Worm (Caenorhabditis elegans): ENCODE measurements around the gene F54E2.1.

The F54E2.1 gene

DNA sequence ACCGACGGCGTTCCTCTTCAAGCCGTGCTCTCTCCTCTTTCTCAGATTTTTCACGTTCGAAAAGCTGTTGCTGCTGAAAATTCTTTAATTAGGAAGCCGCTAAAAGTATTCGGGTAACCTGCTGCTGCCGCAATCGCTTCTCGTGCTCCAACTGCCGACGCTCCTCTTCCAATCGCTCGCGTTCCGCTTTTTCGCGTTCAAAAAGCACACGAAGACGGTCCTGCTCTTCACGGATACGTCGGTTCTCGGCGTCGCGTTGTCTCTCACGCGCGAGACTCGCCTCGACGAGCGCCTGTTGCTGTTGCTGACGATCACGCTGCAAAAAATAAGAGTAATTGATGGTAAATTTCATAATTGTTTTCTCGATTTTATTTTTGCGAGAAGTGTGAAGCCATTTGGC is 9.5 kb upstream of the F54E2.1 start:
- TF ChIP-seq C34F6.9 (tag; optimal IDR thresholded peaks at IDR 0.05), result no peak
- TF ChIP-seq nhr-11 (tag; optimal IDR thresholded peaks at IDR 0.05), result no peak
- no peak for TF ChIP-seq nhr-6 (tag; optimal IDR thresholded peaks at IDR 0.05)
- no peak for TF ChIP-seq mdl-1 (tag; optimal IDR thresholded peaks at IDR 0.05)
- no peak for TF ChIP-seq nhr-10 (tag; optimal IDR thresholded peaks at IDR 0.05)
- no peak for TF ChIP-seq F13H6.1 (tag; optimal IDR thresholded peaks at IDR 0.05)
- TF ChIP-seq unc-39 (tag; optimal IDR thresholded peaks at IDR 0.05), result no peak
- TF ChIP-seq ZK546.5 (tag; optimal IDR thresholded peaks at IDR 0.05), result no peak
- TF ChIP-seq nhr-237 (tag; optimal IDR thresholded peaks at IDR 0.05), result no peak
- TF ChIP-seq lsy-2 (tag; optimal IDR thresholded peaks at IDR 0.05), result no peak
- TF ChIP-seq lin-11 (tag; optimal IDR thresholded peaks at IDR 0.05), result no peak
- no peak for TF ChIP-seq mbf-1 (tag; optimal IDR thresholded peaks at IDR 0.05)
- no peak for TF ChIP-seq sma-3 (GFP tag; optimal IDR thresholded peaks at IDR 0.05)
- no peak for TF ChIP-seq nhr-23 (tag; optimal IDR thresholded peaks at IDR 0.05)
- no peak for TF ChIP-seq mab-5 (tag; optimal IDR thresholded peaks at IDR 0.05)
- TF ChIP-seq ztf-1 (GFP tag; conservative IDR thresholded peaks at IDR 0.05), result no peak

DNA sequence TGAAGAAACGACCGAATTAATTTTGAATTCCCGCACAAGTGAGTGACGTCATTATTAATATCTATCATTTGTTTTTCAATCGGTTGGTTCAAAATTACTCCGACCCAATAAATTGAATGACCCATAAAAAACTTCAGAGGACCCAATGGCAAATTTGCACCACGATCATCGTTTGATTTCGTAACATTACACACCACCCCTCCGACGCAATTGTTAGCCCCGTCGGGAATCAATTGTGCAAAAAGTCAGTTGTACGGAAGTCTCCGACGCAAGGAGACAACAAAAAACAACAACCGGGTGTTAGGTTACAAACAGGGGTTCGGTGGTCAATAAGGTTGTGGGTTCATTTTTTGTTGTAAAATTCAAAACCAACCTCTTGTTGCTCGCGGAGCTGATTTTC is 8.2 kb upstream of the F54E2.1 start:
- TF ChIP-seq nhr-129 (tag; optimal IDR thresholded peaks at IDR 0.05) (peak; percentile 43), F13H6.1 (tag; optimal IDR thresholded peaks at IDR 0.05) (no peak)

DNA sequence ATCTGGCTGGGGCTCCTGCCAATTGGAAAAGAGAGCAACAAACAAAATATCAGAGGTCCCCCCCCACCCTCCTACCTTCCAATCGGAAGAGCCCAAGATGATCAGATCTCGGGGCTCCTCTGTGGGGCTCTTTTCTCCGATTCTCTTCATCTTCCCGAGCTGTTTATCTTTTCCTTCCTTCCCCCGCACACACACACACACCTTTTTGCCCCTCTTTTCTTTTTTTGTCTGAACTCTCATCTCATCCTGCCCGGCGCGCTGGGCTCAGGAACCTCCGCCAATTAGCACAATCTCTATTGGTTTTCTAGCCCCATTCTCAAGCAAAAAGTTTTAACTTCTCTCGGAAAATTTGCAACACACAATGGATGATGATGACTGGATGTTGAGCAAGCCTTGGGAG is 6.9 kb upstream of the F54E2.1 start:
- no peak for TF ChIP-seq crh-2 (tag; optimal IDR thresholded peaks at IDR 0.05)
- TF ChIP-seq lin-39 (tag; optimal IDR thresholded peaks at IDR 0.05), result no peak
- no peak for TF ChIP-seq elt-3 (tag; optimal IDR thresholded peaks at IDR 0.05)
- TF ChIP-seq alr-1 (tag; optimal IDR thresholded peaks at IDR 0.05), result no peak
- TF ChIP-seq sma-3 (GFP tag; optimal IDR thresholded peaks at IDR 0.05), result no peak
- no peak for TF ChIP-seq sma-9 (GFP tag; optimal IDR thresholded peaks at IDR 0.05)
- TF ChIP-seq sma-9 (tag; optimal IDR thresholded peaks at IDR 0.05), result no peak
- TF ChIP-seq Y55F3AM.14 (GFP tag; optimal IDR thresholded peaks at IDR 0.05), result no peak
- no peak for TF ChIP-seq skn-1 (tag; optimal IDR thresholded peaks at IDR 0.05)

DNA sequence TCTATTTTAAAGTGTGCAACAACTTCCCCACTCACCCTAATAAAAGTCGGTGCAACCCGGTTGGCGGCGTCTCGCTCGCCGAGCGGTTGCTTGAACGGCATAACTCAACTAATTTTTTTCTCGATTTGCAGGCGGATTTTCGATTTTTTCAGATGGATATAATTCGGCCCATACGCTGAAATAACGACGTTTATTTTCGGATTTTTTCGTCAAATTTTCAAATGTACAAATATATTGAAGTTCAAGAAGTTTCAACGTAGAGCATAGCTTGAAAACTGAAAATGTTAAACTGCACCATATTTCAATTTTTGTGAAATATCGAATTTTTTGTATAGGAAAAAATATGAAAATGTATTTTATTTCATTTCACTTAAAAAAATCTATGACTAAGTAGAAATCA is 2.4 kb upstream of the F54E2.1 start, which contains the start of gene ketn-1:
ketn-1 (minus strand) TSS at position 101 of the 400 bp plus-strand sequence.
- no peak for TF ChIP-seq nhr-23 (tag; optimal IDR thresholded peaks at IDR 0.05)
- no peak for TF ChIP-seq dmd-4 (tag; optimal IDR thresholded peaks at IDR 0.05)
- no peak for TF ChIP-seq nhr-129 (tag; optimal IDR thresholded peaks at IDR 0.05)
- no peak for TF ChIP-seq ztf-4 (tag; optimal IDR thresholded peaks at IDR 0.05)
- TF ChIP-seq ztf-11 (tag; optimal IDR thresholded peaks at IDR 0.05), result no peak
- no peak for TF ChIP-seq ZK546.5 (tag; optimal IDR thresholded peaks at IDR 0.05)
- no peak for TF ChIP-seq sma-9 (GFP tag; optimal IDR thresholded peaks at IDR 0.05)
- TF ChIP-seq sma-9 (tag; optimal IDR thresholded peaks at IDR 0.05), result no peak
- no peak for TF ChIP-seq ama-1 (optimal IDR thresholded peaks at IDR 0.05)
- TF ChIP-seq mdl-1 (tag; optimal IDR thresholded peaks at IDR 0.05), result no peak
- no peak for TF ChIP-seq elt-3 (tag; optimal IDR thresholded peaks at IDR 0.05)
- TF ChIP-seq fos-1 (tag; optimal IDR thresholded peaks at IDR 0.05), result no peak
- no peak for TF ChIP-seq R02D3.7 (tag; optimal IDR thresholded peaks at IDR 0.05)
- no peak for TF ChIP-seq lsy-2 (tag; optimal IDR thresholded peaks at IDR 0.05)
- TF ChIP-seq nhr-10 (tag; optimal IDR thresholded peaks at IDR 0.05), result no peak

DNA sequence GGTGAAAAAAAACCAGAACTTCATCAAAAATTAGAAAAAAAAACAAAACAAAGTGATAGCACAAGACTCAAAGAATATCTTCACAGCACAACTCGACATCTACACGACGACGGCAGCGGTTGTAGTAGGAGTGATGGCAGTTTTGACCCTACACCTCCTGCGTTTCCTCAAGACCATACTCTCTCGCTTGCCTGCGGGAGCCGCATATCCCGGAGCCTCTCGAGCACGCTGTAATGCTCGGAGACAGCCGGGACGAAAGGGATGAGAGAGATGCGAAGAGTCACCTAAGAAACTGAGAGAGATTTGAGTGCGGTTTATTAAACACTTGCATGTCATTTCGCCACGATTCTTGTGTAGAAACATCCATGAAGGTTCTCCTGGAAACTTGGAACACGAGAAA is 755 bp upstream of the F54E2.1 start:
- TF ChIP-seq mab-5 (tag; optimal IDR thresholded peaks at IDR 0.05), result no peak
- no peak for TF ChIP-seq mbf-1 (tag; optimal IDR thresholded peaks at IDR 0.05)
- no peak for TF ChIP-seq unc-39 (tag; optimal IDR thresholded peaks at IDR 0.05)
- no peak for TF ChIP-seq Y55F3AM.14 (GFP tag; optimal IDR thresholded peaks at IDR 0.05)
- TF ChIP-seq ceh-82 (tag; optimal IDR thresholded peaks at IDR 0.05), result no peak
- TF ChIP-seq F13H6.1 (tag; optimal IDR thresholded peaks at IDR 0.05), result peak; percentile 33
- TF ChIP-seq nhr-23 (tag; optimal IDR thresholded peaks at IDR 0.05), result no peak
- no peak for TF ChIP-seq lin-39 (tag; optimal IDR thresholded peaks at IDR 0.05)
- TF ChIP-seq blmp-1 (tag; optimal IDR thresholded peaks at IDR 0.05; ENCODE audit: insufficient read depth), result no peak
- TF ChIP-seq sma-3 (GFP tag; optimal IDR thresholded peaks at IDR 0.05), result no peak
- TF ChIP-seq nhr-129 (tag; optimal IDR thresholded peaks at IDR 0.05), result peak; percentile 31
- TF ChIP-seq zag-1 (tag; optimal IDR thresholded peaks at IDR 0.05), result no peak
- TF ChIP-seq ztf-1 (GFP tag; conservative IDR thresholded peaks at IDR 0.05), result no peak
- no peak for TF ChIP-seq lsy-2 (tag; optimal IDR thresholded peaks at IDR 0.05)
- no peak for TF ChIP-seq snpc-4 (tag; optimal IDR thresholded peaks at IDR 0.05)

Measured in whole organism, L2 larva.